Worm (Caenorhabditis elegans): ENCODE measurements around the gene F45D3.4.

DNA sequence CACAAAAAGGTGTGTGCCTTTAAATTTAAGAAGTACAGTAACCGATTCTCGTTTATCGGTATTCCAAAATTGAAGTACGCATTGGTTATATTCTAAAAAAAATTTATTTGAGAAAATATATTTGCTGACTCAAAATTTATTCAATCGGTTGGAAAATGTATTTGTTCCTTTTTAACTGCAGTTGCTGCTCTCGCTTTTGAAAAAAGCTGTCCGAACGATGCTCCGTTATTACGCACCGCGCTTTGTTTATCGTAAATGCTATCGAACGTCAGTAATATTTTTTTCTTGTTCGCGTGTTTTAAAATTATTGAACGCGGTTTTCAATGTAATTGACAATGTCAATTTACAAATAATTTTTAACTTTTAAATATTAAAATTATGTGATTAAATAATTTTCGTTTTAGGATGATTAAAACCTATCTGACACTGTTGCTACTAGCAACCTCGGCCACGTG, 7.4 kb upstream of the F45D3.4 start, which contains the start of gene sel-1:
- TF ChIP-seq nhr-77 (tag; optimal IDR thresholded peaks at IDR 0.05) (no peak), fkh-10 (GFP tag; optimal IDR thresholded peaks at IDR 0.05) (no peak), fkh-2 (tag; optimal IDR thresholded peaks at IDR 0.05) (no peak), mdl-1 (tag; optimal IDR thresholded peaks at IDR 0.05) (no peak), unc-62 (GFP tag; optimal IDR thresholded peaks at IDR 0.05) (no peak), lin-39 (tag; optimal IDR thresholded peaks at IDR 0.05) (no peak), ztf-4 (tag; optimal IDR thresholded peaks at IDR 0.05) (no peak)
